Worm (Caenorhabditis elegans): ENCODE results near the gene C01F6.14.
A peak's percentile ranks its signal among the peaks of the same experiment; 100 is the strongest.

Gene C01F6.14

DNA sequence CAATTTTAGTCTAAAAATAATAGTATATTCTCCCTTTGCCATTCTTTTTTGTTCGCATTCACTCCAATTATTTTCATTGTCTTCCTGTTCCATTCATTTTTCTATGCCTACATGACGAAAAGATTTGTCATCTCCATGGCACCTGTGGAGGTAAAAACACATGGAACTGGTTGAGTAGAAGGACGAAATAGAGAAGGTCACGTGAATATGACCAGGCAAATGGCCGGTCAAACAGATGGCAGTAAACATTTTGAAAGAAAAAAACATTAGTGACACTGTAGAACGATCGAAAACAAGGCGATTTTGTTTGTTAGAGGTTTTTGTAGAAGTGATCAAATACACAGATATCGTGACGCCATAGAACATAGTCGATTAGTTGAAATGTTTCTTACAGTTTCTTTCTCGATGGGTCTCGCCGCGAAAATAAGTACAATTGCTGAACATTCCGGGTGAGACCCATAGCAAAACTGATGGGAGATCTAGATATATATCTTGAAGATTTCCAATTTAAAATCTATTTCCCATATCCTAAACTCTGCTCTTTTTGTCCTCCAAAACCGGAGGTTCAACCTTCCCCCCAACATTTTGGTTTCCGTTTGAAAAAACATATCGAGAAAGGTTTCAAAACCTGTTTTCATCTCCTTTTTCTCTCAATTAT, 13.3 kb downstream of the C01F6.14 start (continued):
- TF ChIP-seq lin-14 (GFP tag; optimal IDR thresholded peaks at IDR 0.05): peak; percentile 72
- no peak for TF ChIP-seq aha-1 (tag; optimal IDR thresholded peaks at IDR 0.05)
- TF ChIP-seq nhr-19 (GFP tag; conservative IDR thresholded peaks at IDR 0.05): peak; percentile 29; the same call in 1 of the 2 replicates
- TF ChIP-seq ztf-11 (tag; optimal IDR thresholded peaks at IDR 0.05): no peak
- TF ChIP-seq nhr-71 (tag; optimal IDR thresholded peaks at IDR 0.05): peak; percentile 43
- TF ChIP-seq lin-35 (GFP tag; optimal IDR thresholded peaks at IDR 0.05): peak in 1 of 2 experiments; percentile 50
- no peak for TF ChIP-seq sox-4 (tag; optimal IDR thresholded peaks at IDR 0.05)
- no peak for TF ChIP-seq ama-1 (optimal IDR thresholded peaks at IDR 0.05)

DNA sequence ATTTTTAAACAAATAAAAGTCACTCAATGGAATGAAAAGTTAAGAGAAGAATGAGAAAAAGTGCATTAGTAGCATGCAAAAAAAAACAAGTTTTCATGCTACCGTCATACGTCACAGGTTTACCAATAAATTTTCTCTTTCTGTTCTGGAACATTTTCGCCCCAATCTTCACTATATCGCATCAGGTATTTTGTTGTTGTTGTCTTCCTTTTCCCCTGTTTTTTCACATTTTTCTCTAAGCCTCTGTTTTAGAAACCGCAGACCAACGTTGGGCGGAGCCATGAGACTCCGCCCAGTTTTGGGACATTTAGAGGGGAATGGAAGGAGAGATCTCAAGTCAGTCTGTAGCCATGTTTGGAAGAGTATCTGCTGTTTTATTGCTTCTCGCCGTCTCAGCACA, 15.6 kb downstream of the C01F6.14 start, which contains the start of gene msa-1:
TSS of gene msa-1 (plus strand) at position 301 of the 400 bp plus-strand sequence.
- TF ChIP-seq dpl-1 (GFP tag; optimal IDR thresholded peaks at IDR 0.05): no peak
- TF ChIP-seq sup-37 (GFP tag; optimal IDR thresholded peaks at IDR 0.05): no peak
- peak; percentile 33 for TF ChIP-seq ama-1 (optimal IDR thresholded peaks at IDR 0.05)
- peak; percentile 31 for TF ChIP-seq mep-1 (tag; optimal IDR thresholded peaks at IDR 0.05)
- no peak for TF ChIP-seq egl-27 (tag; optimal IDR thresholded peaks at IDR 0.05)
- TF ChIP-seq nhr-84 (tag; optimal IDR thresholded peaks at IDR 0.05): no peak
- no peak for TF ChIP-seq efl-3 (GFP tag; optimal IDR thresholded peaks at IDR 0.05)
- TF ChIP-seq swsn-7 (tag; optimal IDR thresholded peaks at IDR 0.05): no peak
- TF ChIP-seq snpc-4 (tag; optimal IDR thresholded peaks at IDR 0.05): no peak
- TF ChIP-seq nhr-77 (tag; optimal IDR thresholded peaks at IDR 0.05): no peak
- no peak for TF ChIP-seq pag-3 (tag; optimal IDR thresholded peaks at IDR 0.05; ENCODE audit: borderline replicate concordance, insufficient read depth)
- TF ChIP-seq blmp-1 (tag; optimal IDR thresholded peaks at IDR 0.05): peak; percentile 35
- no peak for TF ChIP-seq fkh-10 (GFP tag; optimal IDR thresholded peaks at IDR 0.05)
- no peak for TF ChIP-seq aha-1 (tag; optimal IDR thresholded peaks at IDR 0.05)
- TF ChIP-seq sptf-1 (tag; optimal IDR thresholded peaks at IDR 0.05): no peak
- TF ChIP-seq ceh-90 (tag; optimal IDR thresholded peaks at IDR 0.05): no peak
- TF ChIP-seq nhr-47 (tag; optimal IDR thresholded peaks at IDR 0.05): no peak
- TF ChIP-seq C34B4.2 (tag; optimal IDR thresholded peaks at IDR 0.05): no peak
- no peak for TF ChIP-seq nhr-20 (tag; optimal IDR thresholded peaks at IDR 0.05)
- no peak for TF ChIP-seq hpl-2 (GFP tag; optimal IDR thresholded peaks at IDR 0.05)
- no peak for TF ChIP-seq C04F5.9 (tag; optimal IDR thresholded peaks at IDR 0.05)
- TF ChIP-seq efl-1 (optimal IDR thresholded peaks at IDR 0.05): no peak
- no peak for TF ChIP-seq efl-1 (GFP tag; optimal IDR thresholded peaks at IDR 0.05 in 1 of 2)
- no peak for TF ChIP-seq nhr-11 (tag; optimal IDR thresholded peaks at IDR 0.05)
- TF ChIP-seq ceh-8 (GFP tag; optimal IDR thresholded peaks at IDR 0.05): no peak
- no peak for TF ChIP-seq snu-23 (GFP tag; optimal IDR thresholded peaks at IDR 0.05)
- no peak for TF ChIP-seq mef-2 (tag; optimal IDR thresholded peaks at IDR 0.05)
- no peak for TF ChIP-seq lir-3 (tag; optimal IDR thresholded peaks at IDR 0.05; ENCODE audit: poor library complexity)
- TF ChIP-seq egl-13 (tag; optimal IDR thresholded peaks at IDR 0.05): no peak
- TF ChIP-seq skn-1 (tag; optimal IDR thresholded peaks at IDR 0.05): no peak
- TF ChIP-seq dsc-1 (tag; optimal IDR thresholded peaks at IDR 0.05): no peak
- TF ChIP-seq mab-9 (GFP tag; IDR thresholded peaks at IDR 0.05): no peak
- TF ChIP-seq nhr-85 (tag): no peak
- TF ChIP-seq rnt-1 (tag; optimal IDR thresholded peaks at IDR 0.05): peak; percentile 16
- no peak for TF ChIP-seq tlp-1 (tag; optimal IDR thresholded peaks at IDR 0.05)
- TF ChIP-seq isw-1 (GFP tag; IDR thresholded peaks at IDR 0.05): no peak
- no peak for TF ChIP-seq lsy-2 (tag; optimal IDR thresholded peaks at IDR 0.05)
- no peak for TF ChIP-seq unc-62 (GFP tag; optimal IDR thresholded peaks at IDR 0.05)
- no peak for TF ChIP-seq nhr-12 (tag; optimal IDR thresholded peaks at IDR 0.05)
- peak; percentile 5 for TF ChIP-seq lin-14 (GFP tag; optimal IDR thresholded peaks at IDR 0.05)
- TF ChIP-seq nhr-76 (tag; optimal IDR thresholded peaks at IDR 0.05): no peak

Data from whole organism, L1 larva.